Fruit fly (Drosophila melanogaster) whole organism, adult: ENCODE results near the gene Spn28Da.

Experiments used
- CG11617 ChIP-seq: fragments of 200-800 bp; sonication (Bioruptor generic); optimal IDR thresholded peaks from 2 replicates; lab custom pipeline; 2017; ENCODE audit warnings: mild to moderate bottlenecking, missing biosample characterization, missing genetic modification reagents, missing genetic modification characterization
- CG12768 ChIP-seq: fragments of 200-800 bp; sonication (Bioruptor generic); optimal IDR thresholded peaks from 2 replicates; lab custom pipeline; 2017; ENCODE audit warnings: missing biosample characterization, missing genetic modification characterization, mild to moderate bottlenecking, moderate library complexity, missing genetic modification reagents
- CG14711 ChIP-seq: fragments of 200-800 bp; sonication (Bioruptor generic); optimal IDR thresholded peaks from 2 replicates; lab custom pipeline; 2018; ENCODE audit warnings: missing biosample characterization, mild to moderate bottlenecking, missing genetic modification characterization, moderate library complexity
- CG1620 ChIP-seq: fragments of 200-800 bp; sonication (Bioruptor generic); optimal IDR thresholded peaks from 2 replicates; lab custom pipeline; 2016; ENCODE audit warnings: missing biosample characterization, missing genetic modification characterization
- CG33017 ChIP-seq: fragments of 200-800 bp; sonication (Bioruptor generic); optimal IDR thresholded peaks from 2 replicates; lab custom pipeline; 2018; ENCODE audit warnings: missing biosample characterization, mild to moderate bottlenecking, missing genetic modification characterization, moderate library complexity
- CG5204 ChIP-seq: fragments of 200-800 bp; sonication (Bioruptor generic); optimal IDR thresholded peaks from 2 replicates; lab custom pipeline; 2016; ENCODE audit warnings: missing biosample characterization, missing genetic modification characterization
- CG7045 ChIP-seq: fragments of 200-800 bp; sonication (Bioruptor generic); optimal IDR thresholded peaks from 2 replicates; lab custom pipeline; 2017; ENCODE audit warnings: missing biosample characterization, mild to moderate bottlenecking, missing genetic modification characterization
- CG7101 ChIP-seq: fragments of 200-800 bp; sonication (Bioruptor generic); optimal IDR thresholded peaks from 2 replicates; lab custom pipeline; 2018; ENCODE audit warnings: missing biosample characterization, mild to moderate bottlenecking, missing genetic modification characterization, moderate library complexity
- Clk ChIP-seq: fragments of 200-800 bp; sonication (Bioruptor generic); optimal IDR thresholded peaks from 2 replicates; lab custom pipeline; 2017; ENCODE audit warnings: missing biosample characterization, missing genetic modification characterization
- Crg-1 ChIP-seq: fragments of 200-800 bp; sonication (Bioruptor generic); optimal IDR thresholded peaks from 2 replicates; lab custom pipeline; 2016; ENCODE audit warnings: missing biosample characterization, missing genetic modification characterization
- Hr96 ChIP-seq: fragments of 200-800 bp; sonication (Bioruptor generic); optimal IDR thresholded peaks from 2 replicates; lab custom pipeline; 2016; ENCODE audit warnings: missing biosample characterization, missing genetic modification characterization
- Mnt ChIP-seq: fragments of 200-800 bp; sonication (Bioruptor generic); optimal IDR thresholded peaks from 2 replicates; lab custom pipeline; 2016; ENCODE audit warnings: missing biosample characterization, mild to moderate bottlenecking, missing genetic modification characterization
- bab1 ChIP-seq: fragments of 200-800 bp; sonication (Bioruptor generic); optimal IDR thresholded peaks from 3 replicates; lab custom pipeline; 2019; ENCODE audit warnings: missing biosample characterization, mild to moderate bottlenecking, missing genetic modification characterization, moderate library complexity
- cic ChIP-seq: fragments of 200-800 bp; sonication (Bioruptor generic); optimal IDR thresholded peaks from 2 replicates; lab custom pipeline; 2017; ENCODE audit warnings: missing biosample characterization, mild to moderate bottlenecking, missing genetic modification characterization, moderate library complexity
- cnc ChIP-seq, 2 experiments: fragments of >200 bp; optimal IDR thresholded peaks; 2 replicates each; lab custom pipeline; 2017
- kay ChIP-seq: fragments of 200-800 bp; sonication (Bioruptor generic); peaks from one replicate; lab custom pipeline; 2016; ENCODE audit warnings: missing biosample characterization, missing genetic modification characterization, borderline replicate concordance
- ovo ChIP-seq: fragments of 200-800 bp; sonication (Bioruptor generic); optimal IDR thresholded peaks from 2 replicates; lab custom pipeline; 2016; ENCODE audit warnings: missing biosample characterization, missing genetic modification characterization
- pad ChIP-seq: fragments of 200-800 bp; sonication (Bioruptor generic); optimal IDR thresholded peaks from 3 replicates; lab custom pipeline; 2017; ENCODE audit warnings: missing biosample characterization, missing genetic modification characterization, mild to moderate bottlenecking, moderate library complexity, missing genetic modification reagents
- tj ChIP-seq: fragments of 200-800 bp; sonication (Bioruptor generic); optimal IDR thresholded peaks from 3 replicates; lab custom pipeline; 2017; ENCODE audit warnings: missing biosample characterization, mild to moderate bottlenecking, missing genetic modification characterization, moderate library complexity
- toe ChIP-seq: fragments of 200-800 bp; sonication (Bioruptor generic); optimal IDR thresholded peaks from 2 replicates; lab custom pipeline; 2016; ENCODE audit warnings: missing biosample characterization, missing genetic modification characterization

The Spn28Da gene

dm6 chr2L:7889029-7889428, at the start of gene Spn28Da:
Gene Spn28Da, minus strand, starts transcription at chr2L:7889129.
- no peak for TF ChIP-seq pad (GFP tag; lab: Kevin White, UChicago)
- no peak for TF ChIP-seq cic (GFP tag; lab: Kevin White, UChicago)
- TF ChIP-seq toe (GFP tag; lab: Kevin White, UChicago), result no peak
- no peak for TF ChIP-seq CG12768 (GFP tag; lab: Kevin White, UChicago)
- TF ChIP-seq Hr96 (GFP tag; lab: Kevin White, UChicago), result no peak
- TF ChIP-seq CG7101 (tag; lab: Kevin White, UChicago), result no peak
- no peak for TF ChIP-seq Crg-1 (GFP tag; lab: Kevin White, UChicago)
- TF ChIP-seq CG7045 (GFP tag; lab: Kevin White, UChicago), result no peak
- TF ChIP-seq cnc (optimal IDR thresholded peaks at IDR 0.05; lab: Kevin White, UChicago), result no peak
- no peak for TF ChIP-seq tj (GFP tag; lab: Kevin White, UChicago)
- no peak for TF ChIP-seq kay (GFP tag; lab: Kevin White, UChicago)
- no peak for TF ChIP-seq CG1620 (GFP tag; lab: Kevin White, UChicago)
- no peak for TF ChIP-seq CG11617 (GFP tag; lab: Kevin White, UChicago)
- no peak for TF ChIP-seq Mnt (GFP tag; lab: Kevin White, UChicago)
- TF ChIP-seq ovo, result no peak
- no peak for TF ChIP-seq CG33017 (tag; lab: Kevin White, UChicago)
- TF ChIP-seq Clk, result no peak
- TF ChIP-seq bab1, result no peak
- no peak for TF ChIP-seq CG14711 (tag; lab: Kevin White, UChicago)

- TF ChIP-seq cnc (optimal IDR thresholded peaks at IDR 0.05; lab: Kevin White, UChicago) (no peak), CG1620 (GFP tag; lab: Kevin White, UChicago) (no peak), CG14711 (tag; lab: Kevin White, UChicago) (no peak), CG12768 (GFP tag; lab: Kevin White, UChicago) (no peak), pad (GFP tag; lab: Kevin White, UChicago) (no peak), CG11617 (GFP tag; lab: Kevin White, UChicago) (no peak), CG33017 (tag; lab: Kevin White, UChicago) (no peak)
Observed at dm6 chr2L:7938488-7938887, 49.6 kb upstream of the Spn28Da start.

DNA sequence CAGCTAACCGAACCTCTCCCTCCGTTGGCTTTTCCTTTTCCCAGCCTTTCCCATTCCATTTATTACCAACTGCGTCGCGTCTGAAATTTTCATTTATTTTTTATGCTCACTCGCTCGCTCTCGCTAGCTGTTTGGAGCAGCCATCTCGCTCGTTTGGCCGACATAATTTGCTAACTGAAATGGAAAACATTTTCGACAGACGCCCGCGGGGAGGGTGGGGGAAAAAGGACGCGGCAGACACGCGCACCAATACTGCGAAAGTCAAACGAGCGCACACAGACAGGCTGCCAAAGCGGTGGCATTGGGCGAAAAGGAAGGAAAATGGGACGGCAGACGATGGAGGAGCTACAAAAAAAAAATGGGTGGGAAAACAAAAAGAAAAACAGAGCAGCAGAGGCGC, 47.5 kb upstream of the Spn28Da start:
- no peak for TF ChIP-seq CG33017 (tag; lab: Kevin White, UChicago)

DNA sequence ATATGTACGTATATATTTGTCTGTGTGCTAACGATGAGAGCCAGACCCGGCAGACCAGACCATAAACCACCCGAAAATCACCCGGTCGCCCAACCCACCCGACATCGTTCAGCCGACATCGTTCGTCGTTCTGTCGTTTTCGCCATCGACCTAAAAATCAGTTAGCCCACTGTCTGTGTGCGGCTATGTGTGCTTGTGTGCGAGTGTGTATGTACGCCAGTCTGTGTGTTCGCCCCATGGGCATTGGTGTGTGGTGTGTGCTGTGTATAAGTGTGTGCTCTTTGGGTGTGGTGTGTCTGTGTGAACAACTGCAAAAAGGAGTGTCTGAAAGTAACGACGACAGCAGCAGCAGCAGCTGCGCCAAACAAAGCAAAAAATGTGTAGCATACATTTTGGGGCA, 44.3 kb upstream of the Spn28Da start:
- TF ChIP-seq CG33017 (tag; lab: Kevin White, UChicago) (no peak), CG12768 (GFP tag; lab: Kevin White, UChicago) (no peak), CG1620 (GFP tag; lab: Kevin White, UChicago) (no peak), cic (GFP tag; lab: Kevin White, UChicago) (no peak), Crg-1 (GFP tag; lab: Kevin White, UChicago) (no peak), CG7101 (tag; lab: Kevin White, UChicago) (no peak), CG11617 (GFP tag; lab: Kevin White, UChicago) (no peak), toe (GFP tag; lab: Kevin White, UChicago) (no peak), pad (GFP tag; lab: Kevin White, UChicago) (no peak), CG7045 (GFP tag; lab: Kevin White, UChicago) (no peak), CG5204 (GFP tag; lab: Kevin White, UChicago) (no peak), kay (GFP tag; lab: Kevin White, UChicago) (no peak), Hr96 (GFP tag; lab: Kevin White, UChicago) (no peak), tj (GFP tag; lab: Kevin White, UChicago) (no peak)

- peak; percentile 70 for TF ChIP-seq CG7045 (GFP tag; lab: Kevin White, UChicago)
- no peak for TF ChIP-seq bab1
- TF ChIP-seq CG7101 (tag; lab: Kevin White, UChicago), result peak; percentile 39
- peak; percentile 59 for TF ChIP-seq CG5204 (GFP tag; lab: Kevin White, UChicago)
- TF ChIP-seq CG33017 (tag; lab: Kevin White, UChicago), result no peak
- TF ChIP-seq CG14711 (tag; lab: Kevin White, UChicago), result peak; percentile 53
- TF ChIP-seq ovo, result no peak
- TF ChIP-seq CG1620 (GFP tag; lab: Kevin White, UChicago), result no peak
- TF ChIP-seq Clk, result no peak
- peak; percentile 49 for TF ChIP-seq kay (GFP tag; lab: Kevin White, UChicago)
- TF ChIP-seq CG12768 (GFP tag; lab: Kevin White, UChicago), result peak; percentile 40
- no peak for TF ChIP-seq Mnt (GFP tag; lab: Kevin White, UChicago)
- no peak for TF ChIP-seq pad (GFP tag; lab: Kevin White, UChicago)
- TF ChIP-seq cic (GFP tag; lab: Kevin White, UChicago), result no peak
Observed at dm6 chr2L:7932091-7932769, 43.3 kb upstream of the Spn28Da start.

DNA sequence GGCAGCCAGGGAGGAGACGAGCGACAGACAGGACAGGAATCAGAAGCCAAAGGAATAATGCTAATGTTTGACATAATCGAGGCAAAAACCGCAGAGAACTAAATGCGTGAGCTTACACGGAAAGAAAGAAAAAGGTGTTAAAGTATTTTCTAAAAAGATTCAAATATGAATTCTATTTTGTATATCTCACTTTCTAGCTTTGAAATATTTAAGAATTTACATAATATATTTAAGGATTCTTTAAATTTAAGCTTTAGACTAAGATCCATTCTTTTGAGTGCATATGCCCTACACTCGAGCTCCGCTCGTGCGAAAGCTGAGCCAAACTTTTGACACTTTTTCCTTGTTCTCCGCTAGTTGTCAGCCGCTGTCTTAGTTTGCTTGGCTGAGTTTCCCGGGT, 42.3 kb upstream of the Spn28Da start:
- TF ChIP-seq CG12768 (GFP tag; lab: Kevin White, UChicago) (no peak), cnc (optimal IDR thresholded peaks at IDR 0.05; lab: Kevin White, UChicago) (no peak), kay (GFP tag; lab: Kevin White, UChicago) (no peak), Crg-1 (GFP tag; lab: Kevin White, UChicago) (no peak), CG14711 (tag; lab: Kevin White, UChicago) (no peak), tj (GFP tag; lab: Kevin White, UChicago) (no peak), CG1620 (GFP tag; lab: Kevin White, UChicago) (no peak), ovo (no peak)
